3 worm cellular contexts compared by ENCODE assay signal in the genomic region with DNA sequence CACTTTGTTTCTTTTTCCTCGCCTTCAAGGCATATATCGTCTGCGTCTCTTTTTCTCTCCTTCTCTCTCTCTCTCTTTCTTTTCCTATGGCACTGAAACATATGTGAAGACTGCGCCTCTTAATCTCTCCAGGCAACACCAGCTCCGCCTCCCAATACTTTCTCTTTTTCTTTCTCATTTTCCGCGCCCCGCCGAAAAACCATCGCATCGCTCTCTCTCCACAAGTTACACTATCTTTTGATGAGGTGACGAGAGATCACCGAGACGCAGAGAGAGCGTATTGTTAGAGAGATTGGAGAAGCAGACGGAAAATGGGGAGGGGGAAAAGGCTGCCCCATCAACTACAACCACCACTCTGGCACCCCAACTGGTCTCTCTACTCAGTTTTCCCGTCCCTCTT.
TF ChIP-seq lines count a peak whose summit lies in the region.

No protein-coding gene starts in this region.

TF ChIP-seq in whole organism, L2 larva, 48 proteins besides CTCF, POLR2A, EP300 and RAD21 (continued from another document):
- peak; percentile 60 for TF ChIP-seq ztf-4 (tag; optimal IDR thresholded peaks at IDR 0.05; lab: Kevin White, UChicago)
- peak; percentile 90 for TF ChIP-seq nhr-129 (tag; optimal IDR thresholded peaks at IDR 0.05; lab: Kevin White, UChicago)
- peak; percentile 75 for TF ChIP-seq nhr-6 (tag; optimal IDR thresholded peaks at IDR 0.05; lab: Kevin White, UChicago)
- TF ChIP-seq Y55F3AM.14 (GFP tag; optimal IDR thresholded peaks at IDR 0.05; lab: Kevin White, UChicago), result peak; percentile 62
- TF ChIP-seq nhr-21 (tag; optimal IDR thresholded peaks at IDR 0.05; lab: Kevin White, UChicago), result peak; percentile 61
- peak; percentile 56 for TF ChIP-seq dmd-4 (tag; optimal IDR thresholded peaks at IDR 0.05; lab: Kevin White, UChicago)
- TF ChIP-seq sma-9 (GFP tag; optimal IDR thresholded peaks at IDR 0.05; lab: Kevin White, UChicago), result peak; percentile 86
- TF ChIP-seq sma-9 (tag; optimal IDR thresholded peaks at IDR 0.05; lab: Kevin White, UChicago), result no peak
- peak; percentile 24 for TF ChIP-seq unc-62 (GFP tag; optimal IDR thresholded peaks at IDR 0.05; lab: Kevin White, UChicago)
- peak; percentile 67 for TF ChIP-seq nhr-25 (tag; optimal IDR thresholded peaks at IDR 0.05; lab: Kevin White, UChicago)
- peak; percentile 41 for TF ChIP-seq ama-1 (optimal IDR thresholded peaks at IDR 0.05; lab: Kevin White, UChicago)
- TF ChIP-seq unc-39 (tag; optimal IDR thresholded peaks at IDR 0.05; lab: Kevin White, UChicago), result no peak
- TF ChIP-seq fos-1 (tag; optimal IDR thresholded peaks at IDR 0.05; lab: Kevin White, UChicago), result peak; percentile 76
- TF ChIP-seq R02D3.7 (tag; optimal IDR thresholded peaks at IDR 0.05; lab: Kevin White, UChicago), result no peak
- peak; percentile 85 for TF ChIP-seq mab-5 (tag; optimal IDR thresholded peaks at IDR 0.05; lab: Kevin White, UChicago)
- no peak for TF ChIP-seq ceh-82 (tag; optimal IDR thresholded peaks at IDR 0.05; lab: Kevin White, UChicago)
- TF ChIP-seq peb-1 (tag; optimal IDR thresholded peaks at IDR 0.05; lab: Kevin White, UChicago), result no peak
- TF ChIP-seq aly-2 (tag; optimal IDR thresholded peaks at IDR 0.05; lab: Kevin White, UChicago), result no peak

TF ChIP-seq in whole organism, L4 larva, 104 proteins besides CTCF, POLR2A, EP300 and RAD21 (continued from another document and continues in another):
- no peak for TF ChIP-seq daf-19 (GFP tag; conservative IDR thresholded peaks at IDR 0.05; lab: Robert Waterston, UW)
- peak; percentile 33 to 82 for TF ChIP-seq lsy-2 (tag; optimal IDR thresholded peaks at IDR 0.05; lab: Kevin White, UChicago)
- TF ChIP-seq zag-1 (tag; optimal IDR thresholded peaks at IDR 0.05; lab: Kevin White, UChicago), result no peak
- TF ChIP-seq unc-39 (tag; optimal IDR thresholded peaks at IDR 0.05; lab: Kevin White, UChicago), result no peak
- TF ChIP-seq unc-62 (GFP tag; optimal IDR thresholded peaks at IDR 0.05 in 1 of 2; lab: Kevin White, UChicago), result peak in 1 of 2 experiments; percentile 71
- TF ChIP-seq unc-62 (tag; optimal IDR thresholded peaks at IDR 0.05; lab: Kevin White, UChicago), result peak; percentile 66
- no peak for TF ChIP-seq nhr-76 (tag; optimal IDR thresholded peaks at IDR 0.05; lab: Kevin White, UChicago)
- no peak for TF ChIP-seq ZK546.5 (tag; optimal IDR thresholded peaks at IDR 0.05; lab: Kevin White, UChicago)
- no peak for TF ChIP-seq lin-39 (tag; optimal IDR thresholded peaks at IDR 0.05; lab: Kevin White, UChicago)
- no peak for TF ChIP-seq cey-2 (tag; optimal IDR thresholded peaks at IDR 0.05; lab: Kevin White, UChicago; ENCODE audit: borderline replicate concordance, insufficient read depth)
- peak; percentile 28 for TF ChIP-seq dpl-1 (GFP tag; optimal IDR thresholded peaks at IDR 0.05; lab: Kevin White, UChicago)
- 0 out of 2 replicates have a peak, but pooled peaks have one; percentile 41 for TF ChIP-seq arid-1 (GFP tag; conservative IDR thresholded peaks at IDR 0.05; lab: Robert Waterston, UW)
- peak; percentile 90 for TF ChIP-seq hlh-11 (tag; optimal IDR thresholded peaks at IDR 0.05; lab: Kevin White, UChicago)
- peak; percentile 86 for TF ChIP-seq hmg-1.1 (GFP tag; IDR thresholded peaks at IDR 0.05; lab: Robert Waterston, UW)
- peak; percentile 25; the same call in 1 of the 2 replicates for TF ChIP-seq dmd-6 (GFP tag; IDR thresholded peaks at IDR 0.05; lab: Robert Waterston, UW)
- TF ChIP-seq sdz-12 (GFP tag; optimal IDR thresholded peaks at IDR 0.05; lab: Kevin White, UChicago), result no peak
- no peak for TF ChIP-seq ama-1 (optimal IDR thresholded peaks at IDR 0.05; lab: Kevin White, UChicago)
- no peak for TF ChIP-seq zfp-3 (GFP tag; conservative IDR thresholded peaks at IDR 0.05; lab: Robert Waterston, UW)
- TF ChIP-seq mdt-29 (GFP tag; IDR thresholded peaks at IDR 0.05; lab: Robert Waterston, UW), result no peak
- peak; percentile 6 for TF ChIP-seq nhr-48 (tag; optimal IDR thresholded peaks at IDR 0.05; lab: Kevin White, UChicago)
- no peak for TF ChIP-seq snpc-1.2 (GFP tag; IDR thresholded peaks at IDR 0.05; lab: Robert Waterston, UW)
- peak; percentile 48 for TF ChIP-seq pha-4 (GFP tag; IDR thresholded peaks at IDR 0.05; lab: Robert Waterston, UW)
- no peak for TF ChIP-seq pha-4 (tag; optimal IDR thresholded peaks at IDR 0.05; lab: Kevin White, UChicago)
- TF ChIP-seq F44E2.7 (GFP tag; IDR thresholded peaks at IDR 0.05; lab: Robert Waterston, UW), result no peak
- TF ChIP-seq duxl-1 (tag; optimal IDR thresholded peaks at IDR 0.05; lab: Kevin White, UChicago; ENCODE audit: poor library complexity), result no peak
- no peak for TF ChIP-seq lim-7 (GFP tag; IDR thresholded peaks at IDR 0.05; lab: Robert Waterston, UW)
- TF ChIP-seq set-16 (GFP tag; IDR thresholded peaks at IDR 0.05; lab: Robert Waterston, UW), result peak; percentile 67
- TF ChIP-seq tag-97 (GFP tag; IDR thresholded peaks at IDR 0.05; lab: Robert Waterston, UW), result no peak
- TF ChIP-seq rbr-2 (tag; optimal IDR thresholded peaks at IDR 0.05; lab: Kevin White, UChicago), result peak; percentile 82
- TF ChIP-seq nhr-77 (tag; optimal IDR thresholded peaks at IDR 0.05; lab: Kevin White, UChicago), result no peak
- TF ChIP-seq F37D6.2 (tag; optimal IDR thresholded peaks at IDR 0.05; lab: Kevin White, UChicago), result peak; percentile 62
- TF ChIP-seq zip-11 (GFP tag; IDR thresholded peaks at IDR 0.05; lab: Robert Waterston, UW), result no peak
- TF ChIP-seq nhr-28 (tag; optimal IDR thresholded peaks at IDR 0.05; lab: Kevin White, UChicago), result peak; percentile 61
- no peak for TF ChIP-seq unc-130 (GFP tag; optimal IDR thresholded peaks at IDR 0.05; lab: Kevin White, UChicago)
- no peak for TF ChIP-seq egl-27 (tag; optimal IDR thresholded peaks at IDR 0.05; lab: Kevin White, UChicago)
- TF ChIP-seq nhr-25 (tag; optimal IDR thresholded peaks at IDR 0.05; lab: Kevin White, UChicago; ENCODE audit: borderline replicate concordance, insufficient read depth), result peak; percentile 80
- no peak for TF ChIP-seq dmd-9 (GFP tag; IDR thresholded peaks at IDR 0.05; lab: Robert Waterston, UW)
- no peak for TF ChIP-seq Y105C5A.15 (GFP tag; IDR thresholded peaks at IDR 0.05; lab: Robert Waterston, UW)
- no peak for TF ChIP-seq nhr-6 (tag; optimal IDR thresholded peaks at IDR 0.05; lab: Kevin White, UChicago)
- TF ChIP-seq ceh-82 (tag; optimal IDR thresholded peaks at IDR 0.05; lab: Kevin White, UChicago), result no peak
- no peak for TF ChIP-seq D1046.2 (GFP tag; IDR thresholded peaks at IDR 0.05; lab: Robert Waterston, UW)
- TF ChIP-seq ceh-32 (tag; optimal IDR thresholded peaks at IDR 0.05; lab: Kevin White, UChicago; ENCODE audit: poor library complexity), result peak; percentile 38
- no peak for TF ChIP-seq lin-15B (tag; optimal IDR thresholded peaks at IDR 0.05; lab: Kevin White, UChicago)
- no peak for TF ChIP-seq jun-1 (tag; optimal IDR thresholded peaks at IDR 0.05; lab: Kevin White, UChicago)
- no peak for TF ChIP-seq ceh-62 (tag; optimal IDR thresholded peaks at IDR 0.05; lab: Kevin White, UChicago)
- no peak for TF ChIP-seq gei-8 (GFP tag; optimal IDR thresholded peaks at IDR 0.05; lab: Kevin White, UChicago)
- peak; percentile 38 for TF ChIP-seq lin-38 (GFP tag; IDR thresholded peaks at IDR 0.05; lab: Robert Waterston, UW)
- TF ChIP-seq ZK337.2 (GFP tag; IDR thresholded peaks at IDR 0.05; lab: Robert Waterston, UW), result no peak
- TF ChIP-seq mxl-2 (GFP tag; conservative IDR thresholded peaks at IDR 0.05; lab: Robert Waterston, UW), result no peak
- no peak for TF ChIP-seq Y75B8A.6 (GFP tag; IDR thresholded peaks at IDR 0.05; lab: Robert Waterston, UW)
- TF ChIP-seq fkh-10 (GFP tag; optimal IDR thresholded peaks at IDR 0.05; lab: Kevin White, UChicago), result peak; percentile 82
- no peak for TF ChIP-seq nhr-42 (GFP tag; IDR thresholded peaks at IDR 0.05; lab: Robert Waterston, UW)
- TF ChIP-seq daf-12 (tag; optimal IDR thresholded peaks at IDR 0.05; lab: Kevin White, UChicago), result no peak
- no peak for TF ChIP-seq zfp-2 (tag; optimal IDR thresholded peaks at IDR 0.05; lab: Kevin White, UChicago)
- no peak for TF ChIP-seq snpc-4 (tag; optimal IDR thresholded peaks at IDR 0.05; lab: Kevin White, UChicago)
- TF ChIP-seq nhr-237 (tag; optimal IDR thresholded peaks at IDR 0.05; lab: Kevin White, UChicago), result no peak
- peak; percentile 40 for TF ChIP-seq vab-7 (GFP tag; IDR thresholded peaks at IDR 0.05; lab: Robert Waterston, UW)

TF ChIP-seq in whole organism, late embryonic, 69 proteins besides CTCF, POLR2A, EP300 and RAD21 (continued from another document):
- TF ChIP-seq fkh-10 (GFP tag; optimal IDR thresholded peaks at IDR 0.05; lab: Kevin White, UChicago), result no peak
- TF ChIP-seq madf-2 (tag; optimal IDR thresholded peaks at IDR 0.05; lab: Kevin White, UChicago), result peak; percentile 17
- TF ChIP-seq lin-11 (tag; optimal IDR thresholded peaks at IDR 0.05; lab: Kevin White, UChicago), result peak; percentile 2
- no peak for TF ChIP-seq ceh-9 (tag; optimal IDR thresholded peaks at IDR 0.05; lab: Kevin White, UChicago)
- no peak for TF ChIP-seq pax-1 (tag; optimal IDR thresholded peaks at IDR 0.05; lab: Kevin White, UChicago)
- peak; percentile 74 for TF ChIP-seq hlh-8 (tag; optimal IDR thresholded peaks at IDR 0.05; lab: Kevin White, UChicago)
- peak; percentile 91 for TF ChIP-seq unc-55 (GFP tag; optimal IDR thresholded peaks at IDR 0.05; lab: Kevin White, UChicago)
- TF ChIP-seq ceh-48 (tag; optimal IDR thresholded peaks at IDR 0.05; lab: Kevin White, UChicago), result peak; percentile 17
- TF ChIP-seq ceh-14 (tag; optimal IDR thresholded peaks at IDR 0.05; lab: Kevin White, UChicago), result peak; percentile 93
- no peak for TF ChIP-seq ahr-1 (tag; optimal IDR thresholded peaks at IDR 0.05; lab: Kevin White, UChicago)
- TF ChIP-seq zip-5 (tag; optimal IDR thresholded peaks at IDR 0.05; lab: Kevin White, UChicago), result no peak
- TF ChIP-seq eyg-1 (tag; optimal IDR thresholded peaks at IDR 0.05; lab: Kevin White, UChicago), result no peak
- TF ChIP-seq syd-9 (tag; optimal IDR thresholded peaks at IDR 0.05; lab: Kevin White, UChicago), result peak; percentile 23
- TF ChIP-seq hlh-30 (tag; optimal IDR thresholded peaks at IDR 0.05; lab: Kevin White, UChicago; ENCODE audit: insufficient read depth), result no peak
- no peak for TF ChIP-seq mec-3 (tag; optimal IDR thresholded peaks at IDR 0.05; lab: Kevin White, UChicago; ENCODE audit: borderline replicate concordance)
- no peak for TF ChIP-seq ttx-3 (tag; optimal IDR thresholded peaks at IDR 0.05; lab: Kevin White, UChicago)
- TF ChIP-seq pat-9 (tag; optimal IDR thresholded peaks at IDR 0.05; lab: Kevin White, UChicago), result no peak
- no peak for TF ChIP-seq gmeb-2 (tag; optimal IDR thresholded peaks at IDR 0.05; lab: Kevin White, UChicago)
- peak; percentile 9 for TF ChIP-seq ets-4 (tag; optimal IDR thresholded peaks at IDR 0.05; lab: Kevin White, UChicago)
- TF ChIP-seq ceh-2 (tag; optimal IDR thresholded peaks at IDR 0.05; lab: Kevin White, UChicago), result peak; percentile 12
- TF ChIP-seq dmd-4 (tag; optimal IDR thresholded peaks at IDR 0.05; lab: Kevin White, UChicago; ENCODE audit: borderline replicate concordance), result peak; percentile 65
- no peak for TF ChIP-seq sox-4 (tag; optimal IDR thresholded peaks at IDR 0.05; lab: Kevin White, UChicago)
- TF ChIP-seq elt-2 (tag; optimal IDR thresholded peaks at IDR 0.05; lab: Kevin White, UChicago), result no peak
- TF ChIP-seq ref-2 (tag; optimal IDR thresholded peaks at IDR 0.05; lab: Kevin White, UChicago), result peak; percentile 77
- no peak for TF ChIP-seq lim-6 (tag; optimal IDR thresholded peaks at IDR 0.05; lab: Kevin White, UChicago)
- TF ChIP-seq unc-86 (tag; optimal IDR thresholded peaks at IDR 0.05; lab: Kevin White, UChicago), result peak; percentile 46
- no peak for TF ChIP-seq C38D4.7 (GFP tag; optimal IDR thresholded peaks at IDR 0.05; lab: Kevin White, UChicago)
- no peak for TF ChIP-seq ceh-45 (GFP tag; IDR thresholded peaks at IDR 0.05; lab: Robert Waterston, UW)
- TF ChIP-seq pha-4 (tag; optimal IDR thresholded peaks at IDR 0.05; lab: Kevin White, UChicago), result no peak
- 0 out of 2 replicates have a peak, but pooled peaks have one; percentile 16 for TF ChIP-seq sox-2 (GFP tag; IDR thresholded peaks at IDR 0.05; lab: Robert Waterston, UW)
- TF ChIP-seq F13H6.1 (tag; optimal IDR thresholded peaks at IDR 0.05; lab: Kevin White, UChicago), result peak; percentile 47
- peak; percentile 51 for TF ChIP-seq pros-1 (tag; optimal IDR thresholded peaks at IDR 0.05; lab: Kevin White, UChicago)
- TF ChIP-seq ztf-16 (tag; optimal IDR thresholded peaks at IDR 0.05; lab: Kevin White, UChicago), result no peak
- no peak for TF ChIP-seq hlh-15 (tag; optimal IDR thresholded peaks at IDR 0.05; lab: Kevin White, UChicago)
- no peak for TF ChIP-seq K02D7.2 (tag; optimal IDR thresholded peaks at IDR 0.05; lab: Kevin White, UChicago)
- no peak for TF ChIP-seq hlh-6 (tag; optimal IDR thresholded peaks at IDR 0.05; lab: Kevin White, UChicago)
- TF ChIP-seq nhr-11 (tag; optimal IDR thresholded peaks at IDR 0.05; lab: Kevin White, UChicago), result no peak
- no peak for TF ChIP-seq T23F11.4 (GFP tag; optimal IDR thresholded peaks at IDR 0.05; lab: Kevin White, UChicago)
- no peak for TF ChIP-seq elt-4 (tag; optimal IDR thresholded peaks at IDR 0.05; lab: Kevin White, UChicago)
- peak; percentile 34 for TF ChIP-seq pha-2 (tag; optimal IDR thresholded peaks at IDR 0.05; lab: Kevin White, UChicago)
- TF ChIP-seq pqm-1 (tag; optimal IDR thresholded peaks at IDR 0.05; lab: Kevin White, UChicago), result no peak
- TF ChIP-seq fax-1 (tag; optimal IDR thresholded peaks at IDR 0.05; lab: Kevin White, UChicago), result no peak
- peak; percentile 25 for TF ChIP-seq ceh-19 (GFP tag; optimal IDR thresholded peaks at IDR 0.05; lab: Kevin White, UChicago)
- no peak for TF ChIP-seq hlh-13 (GFP tag; optimal IDR thresholded peaks at IDR 0.05; lab: Kevin White, UChicago)
- TF ChIP-seq Y22D7AL.16 (tag; optimal IDR thresholded peaks at IDR 0.05; lab: Kevin White, UChicago), result no peak
